Fruit fly (Drosophila melanogaster) S2 (cell line): Measurements from ENCODE around the gene CG31156.

Experiments
- CG8478 ChIP-seq: fragments of >200 bp; optimal IDR thresholded peaks from 2 replicates; lab custom pipeline; 2018
- CTCF ChIP-seq, 2 experiments: fragments of >200 bp; optimal IDR thresholded peaks; 2 replicates each; lab custom pipeline; 2018

The CG31156 gene

DNA sequence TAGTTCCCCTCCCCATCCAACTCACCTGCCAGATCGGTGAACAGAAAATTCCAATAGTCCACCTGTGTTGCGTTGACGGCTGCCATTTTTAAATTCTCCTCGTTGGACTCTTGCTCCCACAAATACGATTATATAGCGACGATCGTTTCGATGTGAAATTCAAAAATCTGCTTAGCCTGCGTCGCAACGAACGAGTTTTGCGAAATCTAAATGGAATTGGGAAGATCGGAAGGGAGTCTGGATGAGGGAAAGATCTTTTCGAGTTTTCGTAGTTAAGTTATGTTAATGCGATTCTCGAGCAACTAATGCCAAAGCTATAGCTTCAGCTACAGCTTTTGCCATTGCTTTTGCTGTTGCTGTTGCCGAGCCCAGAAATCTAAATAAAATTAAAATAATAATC lies 53.2 kb downstream of the CG31156 start:
- no peak for TF ChIP-seq CG8478 (lab: Kevin White, UChicago)
- no peak for TF ChIP-seq CTCF (optimal IDR thresholded peaks at IDR 0.05; lab: Kevin White, UChicago)
